Fruit fly (Drosophila melanogaster) whole organism, embryonic: ENCODE measurements around the gene CG14966.
A peak's percentile ranks its signal among the peaks of the same experiment; 100 is the strongest.

Experiments used
- Abd-B ChIP-seq: fragments of 200-800 bp; sonication (Bioruptor generic); optimal IDR thresholded peaks from 2 replicates; lab custom pipeline; 2018; ENCODE audit warnings: missing biosample characterization, mild to moderate bottlenecking, missing genetic modification characterization, moderate library complexity
- Awh ChIP-seq: fragments of 200-800 bp; sonication (Bioruptor generic); IDR thresholded peaks from 2 replicates; pipeline ENCODE4, ENCODE4 v1.3.6; 2022; ENCODE audit warnings: missing biosample characterization, missing genetic modification characterization
- B-H1 ChIP-seq: fragments of 200-800 bp; sonication (Bioruptor generic); IDR thresholded peaks from 3 replicates; pipeline ENCODE4 v1.3.6; 2022; ENCODE audit warnings: missing biosample characterization, missing genetic modification characterization
- Bgb ChIP-seq: fragments of 200-800 bp; sonication (Bioruptor generic); IDR thresholded peaks from 2 replicates; pipeline ENCODE4 v1.3.6; 2022; ENCODE audit warnings: missing biosample characterization, missing genetic modification characterization; ENCODE audit not compliant: partially characterized antibody
- CG10321 ChIP-seq: fragments of 200-800 bp; sonication (Bioruptor generic); IDR thresholded peaks from 2 replicates; pipeline ENCODE4 v1.3.6; 2022; ENCODE audit warnings: missing biosample characterization, missing genetic modification characterization
- CG12942 ChIP-seq: fragments of 200-800 bp; sonication (Bioruptor generic); optimal IDR thresholded peaks from 3 replicates; lab custom pipeline; 2016; ENCODE audit warnings: missing biosample characterization, missing genetic modification characterization
- CG14441 ChIP-seq: fragments of 200-800 bp; sonication (Bioruptor generic); IDR thresholded peaks from 2 replicates; pipeline ENCODE4 v1.3.6; 2022; ENCODE audit warnings: missing biosample characterization, missing genetic modification characterization
- CG14860 ChIP-seq: fragments of 200-800 bp; sonication (Bioruptor generic); IDR thresholded peaks from 3 replicates; pipeline ENCODE4 v1.3.6; 2022; ENCODE audit warnings: missing biosample characterization, missing genetic modification characterization; ENCODE audit not compliant: partially characterized antibody
- CG15479 ChIP-seq: fragments of 200-800 bp; sonication (Bioruptor generic); optimal IDR thresholded peaks from 3 replicates; lab custom pipeline; 2019; ENCODE audit warnings: missing biosample characterization, mild to moderate bottlenecking, missing genetic modification characterization, moderate library complexity
- CG16863 ChIP-seq: fragments of 200-800 bp; sonication (Bioruptor generic); optimal IDR thresholded peaks from 3 replicates; lab custom pipeline; 2016; ENCODE audit warnings: missing biosample characterization, missing genetic modification characterization
- CG17568 ChIP-seq: fragments of 200-800 bp; sonication (Bioruptor generic); optimal IDR thresholded peaks from 2 replicates; lab custom pipeline; 2018; ENCODE audit warnings: missing biosample characterization, mild to moderate bottlenecking, missing genetic modification characterization, moderate library complexity
- CG3065 ChIP-seq: fragments of 200-800 bp; sonication (Bioruptor generic); optimal IDR thresholded peaks from 2 replicates; lab custom pipeline; 2016; ENCODE audit warnings: missing biosample characterization, missing genetic modification characterization
- CG31388 ChIP-seq: fragments of 200-800 bp; sonication (Bioruptor generic); optimal IDR thresholded peaks from 2 replicates; lab custom pipeline; 2016; ENCODE audit warnings: missing biosample characterization, missing genetic modification characterization
- CG34422 ChIP-seq: fragments of 200-800 bp; sonication (Bioruptor generic); IDR thresholded peaks from 3 replicates; pipeline ENCODE4 v1.3.6; 2022; ENCODE audit warnings: missing biosample characterization, missing genetic modification characterization
- CG3847 ChIP-seq: fragments of 200-800 bp; sonication (Bioruptor generic); IDR thresholded peaks from 2 replicates; pipeline ENCODE4 v1.3.6; 2022; ENCODE audit warnings: missing biosample characterization, missing genetic modification characterization
- CG4360 ChIP-seq: fragments of 200-800 bp; sonication (Bioruptor generic); IDR thresholded peaks from 2 replicates; pipeline ENCODE4 v1.3.6; 2022; ENCODE audit warnings: missing biosample characterization, missing genetic modification characterization
- CG6272 ChIP-seq: fragments of 200-800 bp; sonication (Bioruptor generic); IDR thresholded peaks from 2 replicates; pipeline ENCODE4 v1.3.6; 2022; ENCODE audit warnings: missing biosample characterization, missing genetic modification characterization
- CG6813 ChIP-seq: fragments of 200-800 bp; sonication (Bioruptor generic); optimal IDR thresholded peaks from 2 replicates; lab custom pipeline; 2017; ENCODE audit warnings: missing biosample characterization, missing genetic modification characterization, mild to moderate bottlenecking, moderate library complexity, missing genetic modification reagents
- CG8359 ChIP-seq: fragments of 200-800 bp; sonication (Bioruptor generic); optimal IDR thresholded peaks from 2 replicates; lab custom pipeline; 2017; ENCODE audit warnings: missing biosample characterization, mild to moderate bottlenecking, missing genetic modification characterization, borderline replicate concordance
- CG9609 ChIP-seq: fragments of 200-800 bp; sonication (Bioruptor generic); optimal IDR thresholded peaks from 3 replicates; lab custom pipeline; 2016; ENCODE audit warnings: missing biosample characterization, missing genetic modification characterization
- Deaf1 ChIP-seq: fragments of 200-800 bp; optimal IDR thresholded peaks from 3 replicates; lab custom pipeline; 2019; ENCODE audit warnings: missing biosample characterization, mild to moderate bottlenecking, missing genetic modification characterization, moderate library complexity
- Doc2 ChIP-seq: fragments of 200-800 bp; sonication (Bioruptor generic); IDR thresholded peaks from 2 replicates; pipeline ENCODE4 v1.3.6; 2022; ENCODE audit warnings: missing biosample characterization, missing genetic modification characterization
- Eip74EF ChIP-seq, 2 experiments: fragments of 200-800 bp in 1 of 2; fragments of >200 bp in 1 of 2; sonication (Bioruptor generic) in 1 of 2; optimal IDR thresholded peaks; 2 replicates each; lab custom pipeline; 2017 to 2019; ENCODE audit warnings: missing biosample characterization in 2 of 2, missing genetic modification characterization in 2 of 2, mild to moderate bottlenecking in 1 of 2, moderate library complexity in 1 of 2
- Hey ChIP-seq: fragments of 200-800 bp; sonication (Bioruptor generic); optimal IDR thresholded peaks from 3 replicates; lab custom pipeline; 2018; ENCODE audit warnings: missing biosample characterization, mild to moderate bottlenecking, missing genetic modification characterization
- HmgZ ChIP-seq: fragments of 200-800 bp; sonication (Bioruptor generic); optimal IDR thresholded peaks from 2 replicates; lab custom pipeline; 2018; ENCODE audit warnings: missing biosample characterization, mild to moderate bottlenecking, missing genetic modification characterization
- Hmx ChIP-seq: fragments of 200-800 bp; sonication (Bioruptor generic); optimal IDR thresholded peaks from 2 replicates; lab custom pipeline; 2016; ENCODE audit warnings: missing biosample characterization, missing genetic modification characterization
- Hr3 ChIP-seq: fragments of 200-800 bp; sonication (Bioruptor generic); optimal IDR thresholded peaks from 3 replicates; lab custom pipeline; 2016; ENCODE audit warnings: missing biosample characterization, missing genetic modification characterization
- Jarid2 ChIP-seq: fragments of 200-800 bp; sonication (Bioruptor generic); optimal IDR thresholded peaks from 3 replicates; lab custom pipeline; 2017; ENCODE audit warnings: mild to moderate bottlenecking, missing biosample characterization, missing genetic modification reagents, missing genetic modification characterization
- Meics ChIP-seq: fragments of 200-800 bp; sonication (Bioruptor generic); optimal IDR thresholded peaks from 2 replicates; lab custom pipeline; 2017; ENCODE audit warnings: missing biosample characterization, mild to moderate bottlenecking, missing genetic modification characterization
- Poxn ChIP-seq: fragments of 200-800 bp; sonication (Bioruptor generic); IDR thresholded peaks from 2 replicates; pipeline ENCODE4 v1.3.6; 2022; ENCODE audit warnings: missing biosample characterization, missing genetic modification characterization
- YL-1 ChIP-seq: fragments of 200-800 bp; sonication (Bioruptor generic); optimal IDR thresholded peaks from 3 replicates; lab custom pipeline; 2017; ENCODE audit warnings: missing biosample characterization, mild to moderate bottlenecking, missing genetic modification characterization
- ara ChIP-seq: fragments of 200-800 bp; sonication (Bioruptor generic); IDR thresholded peaks from 2 replicates; pipeline ENCODE4 v1.3.6; 2022; ENCODE audit warnings: missing biosample characterization, missing genetic modification characterization
- btn ChIP-seq: fragments of 200-800 bp; sonication (Bioruptor generic); optimal IDR thresholded peaks from 2 replicates; lab custom pipeline; 2016; ENCODE audit warnings: missing biosample characterization, missing genetic modification characterization
- ci ChIP-seq: fragments of 200-800 bp; sonication (Bioruptor generic); IDR thresholded peaks from 3 replicates; pipeline ENCODE4 v1.3.6; 2022; ENCODE audit warnings: missing biosample characterization, missing genetic modification characterization
- dmrt99B ChIP-seq: fragments of 200-800 bp; sonication (Bioruptor generic); optimal IDR thresholded peaks from 2 replicates; lab custom pipeline; 2018; ENCODE audit warnings: missing biosample characterization, mild to moderate bottlenecking, missing genetic modification characterization, moderate library complexity
- eve ChIP-seq, 2 experiments: fragments of >200 bp; optimal IDR thresholded peaks; 2 replicates each; lab custom pipeline; 2017; ENCODE audit warnings: missing biosample characterization in 2 of 2, missing genetic modification characterization in 2 of 2
- ham ChIP-seq: fragments of 200-800 bp; sonication (Bioruptor generic); IDR thresholded peaks from 2 replicates; pipeline ENCODE4 v1.3.6; 2022; ENCODE audit warnings: missing biosample characterization, missing genetic modification characterization
- hb ChIP-seq: fragments of 200-800 bp; sonication (Bioruptor generic); IDR thresholded peaks from 3 replicates; pipeline ENCODE4 v1.3.6; 2022; ENCODE audit warnings: missing biosample characterization, missing genetic modification characterization; ENCODE audit not compliant: partially characterized antibody
- inv ChIP-seq: fragments of 200-800 bp; sonication (Bioruptor generic); IDR thresholded peaks from 2 replicates; pipeline ENCODE4 v1.3.6; 2022; ENCODE audit warnings: missing biosample characterization, missing genetic modification characterization; ENCODE audit not compliant: partially characterized antibody
- mam ChIP-seq: fragments of 200-800 bp; sonication (Bioruptor generic); optimal IDR thresholded peaks from 3 replicates; lab custom pipeline; 2016; ENCODE audit warnings: missing biosample characterization, missing genetic modification characterization
- mirr ChIP-seq: fragments of 200-800 bp; sonication (Bioruptor generic); optimal IDR thresholded peaks from 3 replicates; lab custom pipeline; 2018; ENCODE audit warnings: missing biosample characterization, mild to moderate bottlenecking, missing genetic modification characterization
- nau ChIP-seq: fragments of 200-800 bp; sonication (Bioruptor generic); optimal IDR thresholded peaks from 3 replicates; lab custom pipeline; 2017; ENCODE audit warnings: missing biosample characterization, mild to moderate bottlenecking, missing genetic modification characterization, missing genetic modification reagents
- nerfin-1 ChIP-seq: fragments of 200-800 bp; sonication (Bioruptor generic); optimal IDR thresholded peaks from 3 replicates; lab custom pipeline; 2019; ENCODE audit warnings: missing biosample characterization, mild to moderate bottlenecking, missing genetic modification characterization, moderate library complexity
- peb ChIP-seq: fragments of 200-800 bp; sonication (Bioruptor generic); IDR thresholded peaks from 2 replicates; pipeline ENCODE4 v1.3.6; 2022; ENCODE audit warnings: missing biosample characterization, missing genetic modification characterization
- repo ChIP-seq: fragments of 200-800 bp; sonication (Bioruptor generic); optimal IDR thresholded peaks from 2 replicates; lab custom pipeline; 2016; ENCODE audit warnings: missing biosample characterization, missing genetic modification characterization
- tap ChIP-seq: fragments of 200-800 bp; optimal IDR thresholded peaks from 3 replicates; lab custom pipeline; 2019; ENCODE audit warnings: missing biosample characterization, mild to moderate bottlenecking, missing genetic modification characterization, moderate library complexity
- ttk ChIP-seq: fragments of 200-800 bp; sonication (Bioruptor generic); IDR thresholded peaks from 2 replicates; pipeline ENCODE4 v2.1.2; 2022; ENCODE audit warnings: missing biosample characterization, missing genetic modification characterization
- vvl ChIP-seq: fragments of 200-800 bp; sonication (Bioruptor generic); IDR thresholded peaks from 2 replicates; pipeline ENCODE4 v1.3.6; 2022; ENCODE audit warnings: missing biosample characterization, missing genetic modification characterization
- zen2 ChIP-seq: fragments of 200-800 bp; sonication (Bioruptor generic); IDR thresholded peaks from 3 replicates; pipeline ENCODE4 v1.3.6; 2022; ENCODE audit warnings: missing biosample characterization, missing genetic modification characterization; ENCODE audit not compliant: partially characterized antibody

CG14966 gene

DNA sequence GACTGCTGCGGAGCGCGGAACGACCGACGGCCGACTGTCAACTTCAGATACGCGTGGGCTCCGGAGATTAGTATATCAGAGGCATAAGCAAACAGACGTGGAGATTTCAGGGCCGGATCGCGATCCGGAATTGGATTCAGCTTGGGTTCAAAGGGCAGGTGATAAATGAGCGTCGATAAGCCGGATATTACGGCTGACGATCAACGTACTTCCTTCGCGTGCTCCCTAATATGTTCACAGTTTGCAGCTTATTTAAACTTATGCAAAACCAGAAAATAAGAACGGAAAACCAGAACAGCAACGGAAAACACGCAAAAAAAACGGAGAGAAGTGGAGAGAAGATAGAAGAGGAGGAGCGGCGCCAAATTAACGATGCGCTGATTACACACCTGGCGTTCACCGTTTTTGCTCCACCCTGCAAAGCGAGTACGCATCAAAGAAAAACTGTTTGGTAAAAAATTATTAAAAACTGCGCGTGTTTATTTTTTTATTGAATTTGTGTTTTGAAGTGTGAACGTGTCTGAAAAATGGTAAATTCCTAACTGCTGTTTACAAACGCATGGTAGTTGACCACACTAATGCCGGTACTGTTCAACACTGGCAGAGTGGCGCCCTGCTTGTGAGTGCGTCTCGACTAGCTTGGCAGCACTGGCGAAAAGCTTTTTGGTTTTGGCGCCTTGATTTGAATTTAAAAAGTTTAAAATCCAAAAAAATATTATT is 41.8 kb upstream of the CG14966 start, which contains the start of gene CG17746 (continued):
- TF ChIP-seq CG14441 (GFP tag; lab: Robert Waterston, UW), result no peak
- peak; percentile 91 for TF ChIP-seq CG3847 (GFP tag; lab: Robert Waterston, UW)
- TF ChIP-seq repo (GFP tag; lab: Kevin White, UChicago), result peak; percentile 32
- peak; percentile 58 for TF ChIP-seq Bgb
- TF ChIP-seq vvl, result peak; percentile 52
- TF ChIP-seq ttk, result no peak
- peak; percentile 78 for TF ChIP-seq YL-1 (GFP tag; lab: Kevin White, UChicago)
- TF ChIP-seq Eip74EF (GFP tag; optimal IDR thresholded peaks at IDR 0.05; lab: Kevin White, UChicago), result no peak
- TF ChIP-seq tap (tag; lab: Kevin White, UChicago), result no peak
- peak; percentile 41 for TF ChIP-seq Hr3 (GFP tag; lab: Kevin White, UChicago)
- no peak for TF ChIP-seq CG4360
- no peak for TF ChIP-seq CG10321 (GFP tag; lab: Robert Waterston, UW)
- no peak for TF ChIP-seq Jarid2 (GFP tag; lab: Kevin White, UChicago)
- TF ChIP-seq Awh, result no peak
- TF ChIP-seq CG16863, result no peak
- no peak for TF ChIP-seq CG8359 (GFP tag; lab: Kevin White, UChicago)
- peak; percentile 22; the same call in 1 of the 3 replicates for TF ChIP-seq hb (GFP tag; lab: Robert Waterston, UW)
- no peak for TF ChIP-seq CG17568
- no peak for TF ChIP-seq nau
- no peak for TF ChIP-seq CG12942 (GFP tag; lab: Kevin White, UChicago)
- no peak for TF ChIP-seq peb (GFP tag; lab: Robert Waterston, UW)
- no peak for TF ChIP-seq CG15479
- TF ChIP-seq CG31388 (GFP tag; lab: Kevin White, UChicago), result no peak
- TF ChIP-seq nerfin-1 (tag; lab: Kevin White, UChicago), result peak; percentile 12
- TF ChIP-seq CG6272 (GFP tag; lab: Robert Waterston, UW), result no peak
- TF ChIP-seq CG34422 (GFP tag; lab: Robert Waterston, UW), result peak; percentile 59; the same call in 1 of the 3 replicates
- TF ChIP-seq ham (GFP tag; lab: Robert Waterston, UW), result no peak
- no peak for TF ChIP-seq Meics (GFP tag; lab: Kevin White, UChicago)
- TF ChIP-seq CG6813 (GFP tag; lab: Kevin White, UChicago), result no peak
- TF ChIP-seq eve (GFP tag; optimal IDR thresholded peaks at IDR 0.05; lab: Kevin White, UChicago), result no peak
- TF ChIP-seq zen2, result no peak
- TF ChIP-seq HmgZ (tag; lab: Kevin White, UChicago), result peak; percentile 81
- no peak for TF ChIP-seq CG3065 (GFP tag; lab: Kevin White, UChicago)
- no peak for TF ChIP-seq Doc2
- TF ChIP-seq ara (GFP tag; lab: Robert Waterston, UW), result no peak
- no peak for TF ChIP-seq btn (GFP tag; lab: Kevin White, UChicago)
- no peak for TF ChIP-seq dmrt99B (tag; lab: Kevin White, UChicago)
- TF ChIP-seq Poxn (GFP tag; lab: Robert Waterston, UW), result no peak
- TF ChIP-seq mam (GFP tag; lab: Kevin White, UChicago), result peak; percentile 76
- no peak for TF ChIP-seq Abd-B (GFP tag; lab: Kevin White, UChicago)
- TF ChIP-seq CG9609, result no peak
- TF ChIP-seq Hmx, result no peak
- TF ChIP-seq inv (GFP tag; lab: Robert Waterston, UW), result no peak
- peak; percentile 41; the same call in 1 of the 3 replicates for TF ChIP-seq CG14860 (GFP tag; lab: Robert Waterston, UW)
- no peak for TF ChIP-seq B-H1
- TF ChIP-seq Deaf1, result no peak
- TF ChIP-seq mirr (GFP tag; lab: Kevin White, UChicago), result no peak
- TF ChIP-seq ci (GFP tag; lab: Robert Waterston, UW), result peak; percentile 30; the same call in 2 of the 3 replicates
- no peak for TF ChIP-seq Hey
